Worm (Caenorhabditis elegans) whole organism, late embryonic: ENCODE data around the gene C34B4.3.

Experiments used
- C08G9.2 ChIP-seq: sonication (generic microtip); optimal IDR thresholded peaks from 2 replicates; lab custom pipeline; 2016; ENCODE audit warnings: mild to moderate bottlenecking, missing genetic modification characterization, moderate library complexity, missing compliant biosample characterization
- K02D7.2 ChIP-seq: sonication (generic microtip); optimal IDR thresholded peaks from 2 replicates; lab custom pipeline; 2017; ENCODE audit warnings: mild to moderate bottlenecking, missing genetic modification characterization, missing compliant biosample characterization
- T23F11.4 ChIP-seq: fragments of 200-800 bp; sonication (Bioruptor generic); optimal IDR thresholded peaks from 2 replicates; lab custom pipeline; 2018; ENCODE audit warnings: mild to moderate bottlenecking, missing genetic modification characterization, missing compliant biosample characterization
- Y22D7AL.16 ChIP-seq: sonication (generic microtip); optimal IDR thresholded peaks from 2 replicates; lab custom pipeline; 2016; ENCODE audit warnings: missing genetic modification characterization, missing compliant biosample characterization
- ama-1 ChIP-seq: fragments of 150-350 bp; optimal IDR thresholded peaks from 2 replicates; lab custom pipeline; 2014
- ceh-19 ChIP-seq: fragments of 200-800 bp; sonication (Bioruptor generic); optimal IDR thresholded peaks from 2 replicates; lab custom pipeline; 2018; ENCODE audit warnings: mild to moderate bottlenecking, missing genetic modification characterization, missing compliant biosample characterization
- ceh-2 ChIP-seq: sonication (generic microtip); optimal IDR thresholded peaks from 2 replicates; lab custom pipeline; 2016; ENCODE audit warnings: missing genotype, missing genetic modification characterization, missing compliant biosample characterization
- ceh-24 ChIP-seq: sonication (generic microtip); optimal IDR thresholded peaks from 2 replicates; lab custom pipeline; 2016; ENCODE audit warnings: mild to moderate bottlenecking, missing genetic modification characterization, missing compliant biosample characterization
- ceh-30 ChIP-seq: fragments of 150-350 bp; optimal IDR thresholded peaks from 2 replicates; lab custom pipeline; 2014; ENCODE audit warnings: missing biosample characterization, missing genetic modification characterization
- ceh-31 ChIP-seq: sonication (generic microtip); optimal IDR thresholded peaks from 2 replicates; lab custom pipeline; 2016; ENCODE audit warnings: missing genetic modification characterization, missing compliant biosample characterization
- ceh-34 ChIP-seq: sonication (generic microtip); optimal IDR thresholded peaks from 2 replicates; lab custom pipeline; 2016; ENCODE audit warnings: mild to moderate bottlenecking, missing genetic modification characterization, missing compliant biosample characterization
- ceh-48 ChIP-seq: sonication (generic microtip); optimal IDR thresholded peaks from 2 replicates; lab custom pipeline; 2016; ENCODE audit warnings: missing genetic modification characterization, inconsistent platforms, missing compliant biosample characterization
- ceh-6 ChIP-seq: fragments of 200-800 bp; sonication (Bioruptor generic); optimal IDR thresholded peaks from 2 replicates; lab custom pipeline; 2018; ENCODE audit warnings: mild to moderate bottlenecking, missing genetic modification characterization, missing compliant biosample characterization
- ceh-9 ChIP-seq: sonication (generic microtip); optimal IDR thresholded peaks from 2 replicates; lab custom pipeline; 2016; ENCODE audit warnings: mild to moderate bottlenecking, missing genetic modification characterization, inconsistent platforms, missing compliant biosample characterization
- elt-2 ChIP-seq: sonication (generic microtip); optimal IDR thresholded peaks from 2 replicates; lab custom pipeline; 2016; ENCODE audit warnings: missing genetic modification reagents, missing genetic modification characterization, missing compliant biosample characterization
- eyg-1 ChIP-seq: sonication (generic microtip); optimal IDR thresholded peaks from 2 replicates; lab custom pipeline; 2016; ENCODE audit warnings: missing genotype, missing genetic modification characterization, missing compliant biosample characterization
- fkh-10 ChIP-seq: fragments of 150-350 bp; optimal IDR thresholded peaks from 2 replicates; lab custom pipeline; 2014; ENCODE audit warnings: missing biosample characterization, missing genetic modification reagents, missing genetic modification characterization
- hlh-13 ChIP-seq: fragments of 200-800 bp; sonication (Bioruptor generic); optimal IDR thresholded peaks from 2 replicates; lab custom pipeline; 2018; ENCODE audit warnings: mild to moderate bottlenecking, missing genetic modification characterization, missing compliant biosample characterization
- hlh-8 ChIP-seq: sonication (generic microtip); optimal IDR thresholded peaks from 2 replicates; lab custom pipeline; 2016; ENCODE audit warnings: missing genotype, missing genetic modification characterization, missing compliant biosample characterization
- lim-6 ChIP-seq: sonication (generic microtip); optimal IDR thresholded peaks from 2 replicates; lab custom pipeline; 2016; ENCODE audit warnings: missing genetic modification characterization, missing compliant biosample characterization
- madf-2 ChIP-seq: sonication (generic microtip); optimal IDR thresholded peaks from 2 replicates; lab custom pipeline; 2017; ENCODE audit warnings: missing genetic modification characterization, missing compliant biosample characterization
- mec-3 ChIP-seq: sonication (generic microtip); optimal IDR thresholded peaks from 2 replicates; lab custom pipeline; 2016; ENCODE audit warnings: borderline replicate concordance, missing genetic modification characterization, missing compliant biosample characterization
- nfya-1 ChIP-seq: sonication (generic microtip); optimal IDR thresholded peaks from 2 replicates; lab custom pipeline; 2017; ENCODE audit warnings: missing genetic modification characterization, mild to moderate bottlenecking, missing compliant biosample characterization, antibody characterized with exemption, moderate library complexity
- nhr-11 ChIP-seq: fragments of 150-350 bp; optimal IDR thresholded peaks from 2 replicates; lab custom pipeline; 2014; ENCODE audit warnings: missing biosample characterization, missing genetic modification characterization
- nhr-232 ChIP-seq: sonication (generic microtip); optimal IDR thresholded peaks from 2 replicates; lab custom pipeline; 2016; ENCODE audit warnings: missing genetic modification characterization, missing compliant biosample characterization
- npax-4 ChIP-seq: sonication (generic microtip); optimal IDR thresholded peaks from 2 replicates; lab custom pipeline; 2016; ENCODE audit warnings: missing genetic modification characterization, missing compliant biosample characterization
- pat-9 ChIP-seq: fragments of 200-800 bp; sonication (Bioruptor generic); optimal IDR thresholded peaks from 2 replicates; lab custom pipeline; 2018; ENCODE audit warnings: mild to moderate bottlenecking, missing genetic modification characterization, moderate library complexity, missing compliant biosample characterization
- pax-1 ChIP-seq: fragments of 150-350 bp; optimal IDR thresholded peaks from 2 replicates; lab custom pipeline; 2014; ENCODE audit warnings: missing biosample characterization, missing genetic modification characterization
- pha-2 ChIP-seq: sonication (generic microtip); optimal IDR thresholded peaks from 2 replicates; lab custom pipeline; 2017; ENCODE audit warnings: mild to moderate bottlenecking, missing genetic modification characterization, missing compliant biosample characterization
- pqm-1 ChIP-seq: sonication (generic microtip); optimal IDR thresholded peaks from 2 replicates; lab custom pipeline; 2016; ENCODE audit warnings: missing genetic modification characterization, missing compliant biosample characterization
- rnt-1 ChIP-seq: sonication (generic microtip); optimal IDR thresholded peaks from 2 replicates; lab custom pipeline; 2016; ENCODE audit warnings: missing genetic modification characterization, missing compliant biosample characterization
- sox-2 ChIP-seq: fragments of 200-800 bp; sonication (Bioruptor generic); IDR thresholded peaks from 2 replicates; pipeline ENCODE4 v1.3.6; 2022; ENCODE audit warnings: missing genetic modification reagents, missing genetic modification characterization, missing compliant biosample characterization
- sox-4 ChIP-seq: sonication (generic microtip); optimal IDR thresholded peaks from 2 replicates; lab custom pipeline; 2017; ENCODE audit warnings: mild to moderate bottlenecking, missing genetic modification characterization, inconsistent platforms, missing compliant biosample characterization
- syd-9 ChIP-seq: sonication (generic microtip); optimal IDR thresholded peaks from 2 replicates; lab custom pipeline; 2016; ENCODE audit warnings: mild to moderate bottlenecking, missing genetic modification characterization, moderate library complexity, missing compliant biosample characterization
- tbx-7 ChIP-seq: sonication (generic microtip); optimal IDR thresholded peaks from 2 replicates; lab custom pipeline; 2016; ENCODE audit warnings: missing genotype, missing genetic modification characterization, missing compliant biosample characterization
- unc-55 ChIP-seq: sonication (generic microtip); optimal IDR thresholded peaks from 2 replicates; lab custom pipeline; 2017; ENCODE audit warnings: missing biosample characterization, missing genetic modification reagents, missing genetic modification characterization

Gene C34B4.3

ce11 chrV:13064164-13064563, 6.8 kb downstream of the C34B4.3 start:
- TF ChIP-seq sox-2 (GFP tag; lab: Robert Waterston, UW) (no peak), madf-2 (tag; lab: Kevin White, UChicago) (no peak), eyg-1 (tag; lab: Kevin White, UChicago) (no peak)

- TF ChIP-seq Y22D7AL.16, result no peak
- TF ChIP-seq elt-2 (tag; lab: Kevin White, UChicago), result no peak
- TF ChIP-seq K02D7.2 (tag; lab: Kevin White, UChicago), result no peak
Observed at ce11 chrV:13063402-13063801, 7.5 kb downstream of the C34B4.3 start.

- TF ChIP-seq nfya-1 (tag; lab: Kevin White, UChicago) (no peak), ceh-34 (tag; lab: Kevin White, UChicago) (no peak), mec-3 (tag; lab: Kevin White, UChicago) (no peak), pax-1 (tag; lab: Kevin White, UChicago) (no peak), ceh-9 (tag; lab: Kevin White, UChicago) (no peak), unc-55 (GFP tag; lab: Kevin White, UChicago) (no peak), lim-6 (tag; lab: Kevin White, UChicago) (no peak), ceh-19 (GFP tag; lab: Kevin White, UChicago) (no peak), ceh-24 (tag; lab: Kevin White, UChicago) (no peak), pha-2 (tag; lab: Kevin White, UChicago) (no peak), ama-1 (no peak), pqm-1 (tag; lab: Kevin White, UChicago) (no peak), madf-2 (tag; lab: Kevin White, UChicago) (no peak), ceh-6 (GFP tag; lab: Kevin White, UChicago) (no peak), sox-4 (tag; lab: Kevin White, UChicago) (no peak), T23F11.4 (GFP tag; lab: Kevin White, UChicago) (no peak), hlh-8 (tag; lab: Kevin White, UChicago) (no peak)
Observed at ce11 chrV:13061836-13062235, 9.1 kb downstream of the C34B4.3 start, which contains the start of gene F42E8.1. Gene F42E8.1 (plus strand): TSS chrV:13062136.

- TF ChIP-seq npax-4 (tag; lab: Kevin White, UChicago) (no peak), nhr-11 (tag; lab: Kevin White, UChicago) (no peak), fkh-10 (GFP tag; lab: Kevin White, UChicago) (no peak), nhr-232 (tag; lab: Kevin White, UChicago) (no peak), hlh-8 (tag; lab: Kevin White, UChicago) (no peak), ceh-2 (tag; lab: Kevin White, UChicago) (no peak), pat-9 (no peak), tbx-7 (tag; lab: Kevin White, UChicago) (no peak), rnt-1 (tag; lab: Kevin White, UChicago) (no peak), ceh-31 (tag; lab: Kevin White, UChicago) (no peak), syd-9 (tag; lab: Kevin White, UChicago) (no peak), eyg-1 (tag; lab: Kevin White, UChicago) (no peak), ceh-30 (tag; lab: Kevin White, UChicago) (no peak), T23F11.4 (GFP tag; lab: Kevin White, UChicago) (no peak), sox-2 (GFP tag; lab: Robert Waterston, UW) (no peak), ceh-9 (tag; lab: Kevin White, UChicago) (no peak), C08G9.2 (tag; lab: Kevin White, UChicago) (no peak), ceh-48 (tag; lab: Kevin White, UChicago) (no peak), sox-4 (tag; lab: Kevin White, UChicago) (no peak), hlh-13 (GFP tag; lab: Kevin White, UChicago) (no peak)
Observed at ce11 chrV:13053635-13054034, 17.3 kb downstream of the C34B4.3 start, which contains the start of gene srr-1. Gene srr-1 (minus strand): TSS chrV:13053735.
